Worm (Caenorhabditis elegans): ENCODE results near the gene C17F4.8.

The C17F4.8 gene

DNA sequence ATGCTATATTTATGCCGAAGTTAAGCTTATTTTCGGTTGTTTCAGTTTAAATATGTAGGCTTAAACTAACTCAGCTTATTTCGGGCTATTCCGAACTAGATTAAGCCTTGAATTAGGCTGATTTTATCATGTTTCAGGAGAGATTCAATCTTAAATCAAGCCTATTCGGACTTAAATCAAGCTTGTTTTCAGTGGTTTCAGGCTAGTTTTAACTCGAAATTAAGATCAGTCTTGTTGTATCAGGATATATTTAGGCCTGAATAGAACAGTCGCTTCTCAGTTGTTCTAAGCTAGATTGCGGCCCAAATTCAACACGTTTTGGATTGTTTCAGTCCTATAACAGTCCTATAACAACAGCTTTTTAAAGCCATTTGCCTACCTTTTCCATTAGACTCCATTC is 17.2 kb upstream of the C17F4.8 start:
- TF ChIP-seq nhr-129 (tag; optimal IDR thresholded peaks at IDR 0.05) (no peak), crh-2 (tag; optimal IDR thresholded peaks at IDR 0.05) (no peak), skn-1 (tag; optimal IDR thresholded peaks at IDR 0.05) (no peak)

DNA sequence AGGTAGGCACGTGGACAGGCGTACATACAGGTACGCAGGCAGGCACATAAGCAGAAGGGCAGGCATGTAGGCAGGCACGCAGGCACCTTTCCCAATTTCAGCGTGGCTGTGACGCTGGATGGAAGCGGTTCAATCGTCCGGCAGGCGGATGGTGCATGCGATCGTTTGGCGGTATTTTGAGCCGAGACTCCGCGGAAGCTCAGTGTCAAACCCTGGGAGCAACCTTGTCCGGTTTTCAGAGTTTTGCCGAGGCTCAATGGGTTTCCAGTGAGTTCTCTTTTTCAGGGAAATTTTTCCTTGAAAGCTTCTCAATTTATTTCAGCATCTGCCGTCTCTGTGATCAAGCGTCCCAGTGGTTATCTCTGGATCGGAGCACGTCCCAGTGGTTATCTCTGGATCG is 15.6 kb upstream of the C17F4.8 start:
- TF ChIP-seq nhr-129 (tag; optimal IDR thresholded peaks at IDR 0.05) = no peak
- TF ChIP-seq skn-1 (tag; optimal IDR thresholded peaks at IDR 0.05) = no peak
- no peak for TF ChIP-seq lin-39 (tag; optimal IDR thresholded peaks at IDR 0.05)
- TF ChIP-seq ceh-82 (tag; optimal IDR thresholded peaks at IDR 0.05) = no peak
- TF ChIP-seq fos-1 (tag; optimal IDR thresholded peaks at IDR 0.05) = no peak
- no peak for TF ChIP-seq nhr-12 (tag; optimal IDR thresholded peaks at IDR 0.05)
- TF ChIP-seq ZK546.5 (tag; optimal IDR thresholded peaks at IDR 0.05) = no peak
- TF ChIP-seq sem-4 (tag; optimal IDR thresholded peaks at IDR 0.05) = no peak
- no peak for TF ChIP-seq crh-2 (tag; optimal IDR thresholded peaks at IDR 0.05)
- no peak for TF ChIP-seq snpc-4 (tag; optimal IDR thresholded peaks at IDR 0.05)
- TF ChIP-seq mdl-1 (tag; optimal IDR thresholded peaks at IDR 0.05) = no peak
- no peak for TF ChIP-seq ztf-1 (GFP tag; conservative IDR thresholded peaks at IDR 0.05)
- no peak for TF ChIP-seq unc-55 (GFP tag; optimal IDR thresholded peaks at IDR 0.05)
- TF ChIP-seq egl-27 (tag; optimal IDR thresholded peaks at IDR 0.05) = no peak
- no peak for TF ChIP-seq peb-1 (tag; optimal IDR thresholded peaks at IDR 0.05)
- TF ChIP-seq lsy-2 (tag; optimal IDR thresholded peaks at IDR 0.05) = no peak
- no peak for TF ChIP-seq C34F6.9 (tag; optimal IDR thresholded peaks at IDR 0.05)
- TF ChIP-seq ceh-16 (tag; optimal IDR thresholded peaks at IDR 0.05) = no peak
- TF ChIP-seq ama-1 (optimal IDR thresholded peaks at IDR 0.05) = no peak

DNA sequence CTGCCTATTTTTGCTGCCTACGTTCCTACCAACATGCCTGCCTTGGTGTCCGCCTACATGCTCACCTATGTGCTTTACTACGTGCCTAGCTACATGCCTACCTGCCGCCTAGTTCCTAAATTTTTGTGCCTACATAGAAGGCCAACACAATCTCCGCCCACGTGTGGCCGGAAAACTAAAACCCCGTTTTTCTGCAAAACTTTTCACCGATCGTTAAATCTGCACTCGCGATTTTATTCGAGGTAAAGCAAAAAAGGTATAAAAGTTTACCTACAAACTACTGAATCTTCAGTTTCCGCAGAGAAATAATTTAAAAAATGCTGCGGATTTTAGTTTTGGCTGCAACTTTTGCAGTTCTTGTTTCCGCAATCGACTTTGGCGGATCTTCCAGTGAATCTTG is 14.8 kb upstream of the C17F4.8 start, which contains the start of gene clec-124:
Gene clec-124, plus strand, starts transcription at position 301 of the 400 bp plus-strand sequence.
- TF ChIP-seq ZK546.5 (tag; optimal IDR thresholded peaks at IDR 0.05) (no peak), skn-1 (tag; optimal IDR thresholded peaks at IDR 0.05) (no peak), nhr-11 (tag; optimal IDR thresholded peaks at IDR 0.05) (no peak), egl-27 (tag; optimal IDR thresholded peaks at IDR 0.05) (no peak), ztf-11 (tag; optimal IDR thresholded peaks at IDR 0.05) (no peak), blmp-1 (tag; optimal IDR thresholded peaks at IDR 0.05; ENCODE audit: insufficient read depth) (no peak), unc-39 (tag; optimal IDR thresholded peaks at IDR 0.05) (no peak), mab-5 (tag; optimal IDR thresholded peaks at IDR 0.05) (no peak), dmd-4 (tag; optimal IDR thresholded peaks at IDR 0.05) (no peak), fos-1 (tag; optimal IDR thresholded peaks at IDR 0.05) (no peak), nhr-23 (tag; optimal IDR thresholded peaks at IDR 0.05) (no peak), lin-11 (tag; optimal IDR thresholded peaks at IDR 0.05) (no peak), elt-3 (tag; optimal IDR thresholded peaks at IDR 0.05) (no peak)

DNA sequence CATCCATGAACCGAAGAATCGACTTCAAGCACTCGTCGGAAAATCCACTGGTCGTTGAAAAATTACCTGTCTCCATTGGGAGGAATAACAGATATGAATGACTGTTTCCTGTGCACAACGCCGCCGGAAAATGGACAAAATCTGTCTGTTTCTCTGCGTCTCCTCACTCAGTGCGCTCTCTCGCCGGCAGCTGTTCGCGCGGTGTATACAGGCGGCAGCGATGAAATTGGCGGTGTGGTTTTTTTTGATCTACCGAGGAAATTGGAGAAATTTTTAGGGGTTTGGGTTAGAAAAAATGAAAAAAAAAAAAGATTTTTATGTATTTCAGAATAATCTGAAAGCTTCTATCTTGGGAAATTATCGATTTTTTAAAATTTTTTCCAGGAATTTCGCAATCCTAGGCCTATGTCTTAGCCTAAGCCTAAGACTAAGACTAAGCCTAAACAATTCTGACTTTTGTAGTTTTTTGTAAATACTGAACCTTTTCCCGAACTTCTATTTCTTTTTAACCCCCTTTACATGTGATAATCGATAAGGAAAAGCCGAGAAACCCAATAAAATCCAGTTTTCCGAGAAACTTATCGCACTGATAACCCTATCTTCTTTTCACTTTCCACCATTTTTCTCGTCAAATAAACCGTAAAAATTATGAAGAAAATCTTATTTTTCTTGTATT is 13.6 kb upstream of the C17F4.8 start, which contains the start of the genes fbxc-50 and C17F4.2:
Gene fbxc-50, minus strand, starts transcription at position 81 of the 676 bp plus-strand sequence.
Gene C17F4.2, plus strand, starts transcription at position 626 of the 676 bp plus-strand sequence.
- TF ChIP-seq ceh-16 (tag; optimal IDR thresholded peaks at IDR 0.05) = no peak
- TF ChIP-seq nhr-21 (tag; optimal IDR thresholded peaks at IDR 0.05) = no peak
- no peak for TF ChIP-seq nhr-6 (tag; optimal IDR thresholded peaks at IDR 0.05)
- TF ChIP-seq zag-1 (tag; optimal IDR thresholded peaks at IDR 0.05) = no peak

DNA sequence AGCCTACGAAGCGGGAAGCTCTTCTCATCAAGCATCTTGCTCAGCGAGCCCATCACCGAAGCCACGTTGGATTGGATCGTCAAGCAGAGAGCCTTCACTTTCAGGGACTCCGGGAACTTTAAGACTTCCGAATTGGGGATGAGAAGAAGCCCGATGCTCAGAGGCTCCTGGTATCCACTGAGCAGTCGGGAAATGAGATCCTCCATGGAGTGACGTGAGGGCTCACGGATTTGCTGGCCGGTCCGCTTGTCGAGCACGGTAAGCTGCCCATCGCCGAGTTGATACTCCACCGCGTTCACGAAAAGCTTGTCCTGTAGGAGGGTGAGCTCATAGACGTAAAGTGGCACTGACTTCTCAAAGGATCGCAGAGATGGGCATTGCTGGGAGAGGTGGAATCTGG is 12.9 kb upstream of the C17F4.8 start:
- TF ChIP-seq nhr-12 (tag; optimal IDR thresholded peaks at IDR 0.05) = no peak
- no peak for TF ChIP-seq lin-39 (tag; optimal IDR thresholded peaks at IDR 0.05)
- no peak for TF ChIP-seq unc-62 (GFP tag; optimal IDR thresholded peaks at IDR 0.05)
- TF ChIP-seq lin-11 (tag; optimal IDR thresholded peaks at IDR 0.05) = no peak
- no peak for TF ChIP-seq egl-27 (tag; optimal IDR thresholded peaks at IDR 0.05)

DNA sequence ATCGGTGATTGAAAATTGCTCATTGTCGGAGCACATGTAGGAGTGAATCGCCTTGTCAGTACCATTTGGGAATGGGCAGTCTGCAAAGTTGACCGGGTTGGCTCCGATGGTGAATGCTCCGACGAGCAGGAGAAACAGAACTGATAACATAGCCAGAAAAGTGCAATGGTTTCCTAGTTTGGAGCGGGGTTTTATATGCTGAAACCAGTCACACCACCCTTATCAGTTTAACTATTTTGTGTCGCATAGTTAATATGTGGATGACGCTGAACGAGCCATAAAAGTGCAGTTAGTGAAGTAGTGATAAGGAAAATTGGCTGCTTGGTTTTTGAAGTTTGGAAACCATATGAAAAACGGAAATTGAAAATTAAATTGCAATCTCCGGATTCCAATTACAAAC is 11.2 kb upstream of the C17F4.8 start, which contains the start of gene C17F4.7:
Gene C17F4.7, minus strand, starts transcription at position 180 of the 400 bp plus-strand sequence.
- TF ChIP-seq Y55F3AM.14 (GFP tag; optimal IDR thresholded peaks at IDR 0.05) (no peak), alr-1 (tag; optimal IDR thresholded peaks at IDR 0.05) (no peak), elt-1 (tag; optimal IDR thresholded peaks at IDR 0.05) (no peak), dmd-4 (tag; optimal IDR thresholded peaks at IDR 0.05) (no peak), unc-55 (GFP tag; optimal IDR thresholded peaks at IDR 0.05) (no peak), lin-13 (GFP tag; optimal IDR thresholded peaks at IDR 0.05) (no peak), sma-9 (GFP tag; optimal IDR thresholded peaks at IDR 0.05) (peak; percentile 52), sma-9 (tag; optimal IDR thresholded peaks at IDR 0.05) (no peak), ceh-16 (tag; optimal IDR thresholded peaks at IDR 0.05) (no peak), F13H6.1 (tag; optimal IDR thresholded peaks at IDR 0.05) (peak; percentile 2), gmeb-1 (tag; optimal IDR thresholded peaks at IDR 0.05) (peak; percentile 29), nhr-6 (tag; optimal IDR thresholded peaks at IDR 0.05) (no peak), nhr-129 (tag; optimal IDR thresholded peaks at IDR 0.05) (no peak), unc-62 (GFP tag; optimal IDR thresholded peaks at IDR 0.05) (no peak), sma-3 (GFP tag; optimal IDR thresholded peaks at IDR 0.05) (peak; percentile 9), ZK546.5 (tag; optimal IDR thresholded peaks at IDR 0.05) (no peak), crh-2 (tag; optimal IDR thresholded peaks at IDR 0.05) (peak; percentile 87), aly-2 (tag; optimal IDR thresholded peaks at IDR 0.05) (no peak), nhr-10 (tag; optimal IDR thresholded peaks at IDR 0.05) (no peak), ztf-4 (tag; optimal IDR thresholded peaks at IDR 0.05) (no peak)
